Fruit fly (Drosophila melanogaster) whole organism: ENCODE results near the gene grn.

Source experiments
- CG8478 ChIP-seq: fragments of >200 bp; optimal IDR thresholded peaks from 2 replicates; lab custom pipeline; 2018; ENCODE audit warnings: inconsistent platforms
- Dll ChIP-seq: fragments of >200 bp; optimal IDR thresholded peaks from 2 replicates; lab custom pipeline; 2017
- EcR ChIP-seq, 2 experiments: fragments of >200 bp; optimal IDR thresholded peaks; 2 replicates each; lab custom pipeline; 2017; ENCODE audit warnings: missing biosample characterization in 2 of 2, missing genetic modification characterization in 2 of 2, missing genetic modification reagents in 2 of 2
- pan ChIP-seq: fragments of >200 bp; optimal IDR thresholded peaks from 2 replicates; lab custom pipeline; 2017
- psq ChIP-seq: fragments of >200 bp; optimal IDR thresholded peaks from 2 replicates; lab custom pipeline; 2017
- usp ChIP-seq: fragments of >200 bp; optimal IDR thresholded peaks from 2 replicates; lab custom pipeline; 2017; ENCODE audit warnings: missing biosample characterization, missing genetic modification characterization, mixed read lengths

Gene grn

DNA sequence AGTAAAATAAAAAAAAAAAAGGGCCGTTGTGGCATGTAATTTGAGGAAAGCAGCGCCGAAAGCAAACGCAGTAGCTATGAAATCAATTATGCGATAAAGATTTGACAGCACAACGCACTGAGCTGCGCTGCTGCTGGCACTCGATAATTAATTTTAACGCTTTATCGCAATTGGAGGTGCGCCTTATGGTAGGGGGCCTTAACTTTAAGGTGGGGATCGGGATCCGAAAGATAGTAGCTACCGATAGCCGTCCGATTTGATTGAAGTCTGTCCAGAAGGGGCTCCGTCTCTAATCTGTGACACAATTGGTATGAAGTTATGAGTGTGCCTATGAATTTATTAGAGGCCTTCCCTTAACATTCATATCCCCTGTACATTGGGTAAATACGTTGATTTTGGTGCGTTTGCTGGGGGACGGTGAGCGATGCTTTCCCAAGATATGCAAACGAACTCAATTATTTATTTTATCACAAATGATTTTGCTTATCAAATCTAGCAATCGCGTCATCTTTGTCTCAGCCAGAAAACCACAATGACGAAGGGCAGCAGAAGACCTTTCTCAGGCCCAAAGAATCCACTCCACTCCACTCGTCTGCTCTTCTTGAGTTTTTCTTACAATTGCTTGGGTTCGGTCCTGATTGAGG lies 27.3 kb upstream of the grn start:
- TF ChIP-seq EcR (GFP tag; optimal IDR thresholded peaks at IDR 0.05; lab: Kevin White, UChicago) = no peak
- TF ChIP-seq Dll = no peak
- TF ChIP-seq CG8478 (lab: Kevin White, UChicago) = no peak
- TF ChIP-seq pan (lab: Kevin White, UChicago) = no peak
- no peak for TF ChIP-seq usp
- no peak for TF ChIP-seq psq (lab: Kevin White, UChicago)

DNA sequence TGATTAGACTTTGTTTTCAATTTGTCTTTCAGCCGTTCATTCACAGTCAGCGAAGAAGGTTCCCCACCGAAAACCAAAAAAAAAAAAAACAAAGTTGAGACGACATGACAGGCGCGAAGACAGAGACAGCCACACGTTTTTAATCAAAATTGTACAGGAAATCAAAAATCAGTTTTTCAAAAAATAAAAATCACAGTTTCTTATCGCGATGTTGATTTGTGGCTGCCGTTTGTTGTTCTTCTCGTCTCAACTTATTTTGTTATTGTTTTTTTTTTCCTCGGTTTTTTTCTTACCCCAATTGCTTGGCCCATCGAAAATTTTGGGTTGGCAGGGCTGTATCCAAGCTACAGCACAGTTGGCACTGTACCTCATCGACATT lies 26.0 kb upstream of the grn start:
- no peak for TF ChIP-seq CG8478 (lab: Kevin White, UChicago)
- TF ChIP-seq EcR (GFP tag; optimal IDR thresholded peaks at IDR 0.05; lab: Kevin White, UChicago) = no peak
- no peak for TF ChIP-seq psq (lab: Kevin White, UChicago)
- TF ChIP-seq Dll = no peak
- TF ChIP-seq pan (lab: Kevin White, UChicago) = no peak
- TF ChIP-seq usp = no peak

DNA sequence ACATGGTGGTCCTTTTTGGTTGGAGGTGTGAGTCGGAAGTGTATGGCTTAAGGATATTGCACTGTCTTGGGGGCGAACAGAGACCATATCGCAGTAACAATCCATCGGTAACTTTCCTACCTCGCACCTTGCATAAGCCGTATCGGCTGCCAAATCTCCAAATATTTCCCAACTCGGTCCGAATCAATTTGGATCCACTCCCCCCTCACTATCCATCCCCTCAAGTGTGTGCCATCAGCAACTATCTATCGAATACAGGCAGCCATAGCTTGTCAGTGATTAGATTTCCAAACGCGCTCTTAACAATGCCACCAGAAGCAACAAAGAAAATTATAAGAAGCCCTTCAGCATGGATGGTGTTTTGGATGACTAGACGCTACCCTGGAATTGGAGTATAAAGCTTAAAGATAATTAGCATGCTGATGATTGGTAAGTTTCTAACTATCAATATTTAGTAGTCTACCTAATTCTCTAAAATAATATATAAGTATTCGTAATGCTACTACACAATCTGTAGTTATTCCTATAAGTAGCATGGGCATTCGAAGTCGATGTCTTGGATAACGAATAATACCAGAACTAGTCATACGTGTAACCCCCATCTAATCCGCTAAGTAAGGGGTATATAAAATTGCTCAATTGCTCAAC lies 25.5 kb upstream of the grn start:
- TF ChIP-seq CG8478 (lab: Kevin White, UChicago) (no peak), usp (no peak), pan (lab: Kevin White, UChicago) (no peak)

DNA sequence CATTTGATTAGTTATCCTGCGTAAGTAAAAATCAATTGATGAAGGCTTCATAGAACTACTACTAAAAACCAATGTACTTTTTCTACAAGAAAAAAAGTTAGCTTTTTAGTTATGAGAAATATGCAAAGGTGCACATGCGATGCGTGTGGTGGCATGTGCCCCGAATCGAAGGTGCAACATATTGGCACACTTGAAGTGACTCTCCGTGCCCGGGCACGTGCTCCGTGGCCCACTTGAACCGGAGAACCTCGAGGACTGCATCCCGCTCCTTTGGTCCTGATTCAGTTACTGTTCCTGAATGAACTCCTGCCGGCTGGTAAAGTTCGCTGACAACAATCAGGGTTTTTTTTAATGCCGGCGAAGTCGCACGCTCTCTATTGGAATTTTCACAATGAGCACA lies 24.8 kb upstream of the grn start:
- TF ChIP-seq pan (lab: Kevin White, UChicago) (no peak), CG8478 (lab: Kevin White, UChicago) (no peak), psq (lab: Kevin White, UChicago) (no peak), Dll (no peak), usp (no peak), EcR (GFP tag; optimal IDR thresholded peaks at IDR 0.05; lab: Kevin White, UChicago) (no peak)

DNA sequence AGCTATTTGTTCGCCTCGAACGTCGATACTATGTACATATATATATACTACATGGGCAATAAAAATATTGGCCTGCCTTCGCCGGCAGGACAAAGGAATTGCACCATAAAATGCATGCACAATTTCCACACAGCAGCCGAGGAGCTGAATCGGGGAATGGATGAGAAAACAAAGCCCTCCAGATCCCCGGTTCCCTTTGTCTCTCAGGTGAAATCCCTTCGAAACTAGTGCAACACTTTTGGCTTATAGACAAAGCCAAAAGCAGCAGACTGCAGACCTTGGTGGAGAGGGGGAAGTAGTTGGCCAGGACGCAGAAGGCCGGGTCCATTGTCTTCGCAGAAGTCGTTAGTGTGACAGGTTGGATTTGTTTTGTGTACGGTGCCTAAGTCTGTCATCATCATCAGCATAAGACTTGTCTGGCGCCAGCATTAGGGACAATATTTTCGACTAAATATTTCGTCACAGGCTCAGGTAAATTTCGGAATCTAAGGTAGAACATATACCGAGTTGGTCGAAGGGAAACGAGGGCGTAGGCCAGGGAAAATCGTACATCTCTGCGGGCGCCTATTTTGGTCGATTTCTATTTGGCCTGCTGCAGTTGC lies 24.1 kb upstream of the grn start:
- no peak for TF ChIP-seq psq (lab: Kevin White, UChicago)
- TF ChIP-seq pan (lab: Kevin White, UChicago) = no peak
- TF ChIP-seq CG8478 (lab: Kevin White, UChicago) = no peak
- no peak for TF ChIP-seq EcR (GFP tag; optimal IDR thresholded peaks at IDR 0.05; lab: Kevin White, UChicago)
- no peak for TF ChIP-seq usp
- TF ChIP-seq Dll = no peak

dm6 chr3R:8204730-8205129 lies 23.5 kb upstream of the grn start, which contains the start of gene CheA84a:
CheA84a (minus strand) TSS chr3R:8204830.
- no peak for TF ChIP-seq CG8478 (lab: Kevin White, UChicago)
- TF ChIP-seq Dll = no peak
- no peak for TF ChIP-seq EcR (GFP tag; optimal IDR thresholded peaks at IDR 0.05; lab: Kevin White, UChicago)
- TF ChIP-seq usp = no peak
- TF ChIP-seq psq (lab: Kevin White, UChicago) = no peak
- no peak for TF ChIP-seq pan (lab: Kevin White, UChicago)

dm6 chr3R:8203367-8203766 lies 22.1 kb upstream of the grn start:
- TF ChIP-seq usp = no peak

DNA sequence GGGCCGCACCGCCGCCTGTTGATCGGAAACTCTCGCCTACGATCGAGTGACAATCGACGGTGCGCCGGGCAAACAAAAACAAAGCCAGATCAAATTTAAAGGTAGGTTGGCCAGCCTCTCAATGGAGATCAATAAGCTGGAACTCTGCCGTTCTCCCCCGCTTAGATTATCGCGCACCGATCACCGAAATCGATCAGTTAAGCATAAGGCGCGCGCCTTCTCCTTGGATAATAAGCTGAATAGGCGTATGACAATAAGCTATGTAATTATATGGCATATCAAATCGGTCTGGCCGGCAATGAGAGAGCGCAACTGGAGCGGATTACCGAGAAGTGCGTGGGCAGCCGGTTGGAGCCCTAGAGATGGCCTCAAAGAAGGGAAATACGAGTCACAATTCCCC lies 17.1 kb upstream of the grn start:
- no peak for TF ChIP-seq Dll
- TF ChIP-seq pan (lab: Kevin White, UChicago) = no peak

DNA sequence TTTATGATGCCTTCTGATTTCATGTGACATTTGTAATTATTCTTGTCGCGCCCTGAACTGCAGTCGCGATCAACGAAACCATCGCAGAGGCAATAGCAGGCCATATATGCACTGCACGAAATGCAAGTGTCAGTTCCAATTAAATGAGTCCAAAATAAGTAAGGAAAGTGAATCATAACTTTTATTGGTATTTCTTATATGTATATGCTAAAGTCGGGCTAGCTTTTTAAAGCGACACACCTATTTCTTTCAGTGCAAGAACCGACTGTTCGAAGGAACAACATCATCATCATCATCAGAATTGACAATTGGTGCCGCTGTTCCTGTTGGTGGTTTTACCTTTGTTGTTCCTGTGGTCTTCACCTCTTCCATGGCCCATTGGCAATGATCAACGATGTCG lies 15.9 kb upstream of the grn start:
- no peak for TF ChIP-seq Dll
- no peak for TF ChIP-seq usp
- TF ChIP-seq CG8478 (lab: Kevin White, UChicago) = no peak
- no peak for TF ChIP-seq psq (lab: Kevin White, UChicago)
- no peak for TF ChIP-seq pan (lab: Kevin White, UChicago)

- TF ChIP-seq Dll (no peak), EcR (GFP tag; optimal IDR thresholded peaks at IDR 0.05; lab: Kevin White, UChicago) (no peak)
Measured at dm6 chr3R:8195049-8195448, 13.8 kb upstream of the grn start.

DNA sequence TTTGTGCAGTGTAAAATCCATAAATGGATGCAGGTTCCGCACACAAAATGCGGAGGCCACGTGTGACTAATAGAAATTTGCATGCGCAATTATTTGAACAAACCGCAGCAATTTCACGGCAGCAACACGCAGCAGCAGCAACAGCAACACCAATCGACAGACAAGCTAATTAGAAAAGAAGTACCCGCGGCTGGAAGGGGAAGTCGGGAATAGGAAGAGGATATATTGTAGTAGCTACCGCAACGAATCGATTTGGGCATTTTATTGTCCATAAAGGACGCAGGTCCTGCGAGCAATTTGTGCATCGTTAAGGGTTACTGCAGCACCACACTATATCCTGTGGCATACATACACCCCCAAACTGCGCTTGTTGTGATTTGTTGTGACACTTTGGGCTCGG lies 11.9 kb upstream of the grn start:
- TF ChIP-seq CG8478 (lab: Kevin White, UChicago) (no peak), usp (no peak), psq (lab: Kevin White, UChicago) (no peak), pan (lab: Kevin White, UChicago) (no peak), Dll (no peak), EcR (GFP tag; optimal IDR thresholded peaks at IDR 0.05; lab: Kevin White, UChicago) (no peak)

DNA sequence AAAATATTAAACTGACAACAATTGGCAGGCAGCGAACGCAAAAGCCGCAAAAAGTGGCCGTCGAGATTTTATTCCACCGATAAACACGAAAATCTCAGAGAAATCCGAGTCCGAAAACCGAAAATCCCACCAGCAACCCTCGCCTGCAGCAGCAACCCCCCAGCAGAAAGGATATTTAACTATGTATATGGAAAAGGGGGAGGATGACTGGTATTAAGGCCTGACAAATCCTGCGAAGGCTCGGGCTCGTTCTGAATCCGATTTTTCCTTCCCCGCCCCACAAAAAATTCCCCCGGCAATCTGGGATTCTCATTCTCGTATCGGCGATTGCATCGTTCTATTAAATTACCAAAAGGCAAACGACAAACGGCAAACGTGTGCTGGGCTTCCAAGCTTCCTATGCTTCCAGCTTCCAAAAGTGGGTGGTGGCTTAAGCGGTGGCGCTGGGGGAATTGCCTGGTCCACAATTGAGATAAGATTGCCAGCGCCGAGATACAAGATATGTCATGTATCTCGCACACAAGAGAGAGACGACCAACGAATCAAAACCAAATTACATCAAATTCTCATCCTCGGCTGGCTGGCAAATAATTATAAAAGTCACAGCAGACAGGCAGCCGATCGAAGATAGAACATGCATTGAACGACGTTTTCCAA lies 11.1 kb upstream of the grn start:
- TF ChIP-seq usp = no peak
- TF ChIP-seq Dll = no peak
- no peak for TF ChIP-seq CG8478 (lab: Kevin White, UChicago)
- TF ChIP-seq pan (lab: Kevin White, UChicago) = no peak
- no peak for TF ChIP-seq EcR (GFP tag; optimal IDR thresholded peaks at IDR 0.05; lab: Kevin White, UChicago)
- no peak for TF ChIP-seq psq (lab: Kevin White, UChicago)

dm6 chr3R:8190866-8191265 lies 9.6 kb upstream of the grn start:
- TF ChIP-seq psq (lab: Kevin White, UChicago) (no peak), CG8478 (lab: Kevin White, UChicago) (peak; percentile 91), Dll (no peak), pan (lab: Kevin White, UChicago) (no peak)
